Fruit fly (Drosophila melanogaster) whole organism, adult: Measurements from ENCODE around the gene Bicra.

Experiments used
- CG14711 ChIP-seq: fragments of 200-800 bp; sonication (Bioruptor generic); optimal IDR thresholded peaks from 2 replicates; lab custom pipeline; 2018; ENCODE audit warnings: missing biosample characterization, mild to moderate bottlenecking, missing genetic modification characterization, moderate library complexity
- CG7101 ChIP-seq: fragments of 200-800 bp; sonication (Bioruptor generic); optimal IDR thresholded peaks from 2 replicates; lab custom pipeline; 2018; ENCODE audit warnings: missing biosample characterization, mild to moderate bottlenecking, missing genetic modification characterization, moderate library complexity
- Mnt ChIP-seq: fragments of 200-800 bp; sonication (Bioruptor generic); optimal IDR thresholded peaks from 2 replicates; lab custom pipeline; 2016; ENCODE audit warnings: missing biosample characterization, mild to moderate bottlenecking, missing genetic modification characterization
- kay ChIP-seq: fragments of 200-800 bp; sonication (Bioruptor generic); peaks from one replicate; lab custom pipeline; 2016; ENCODE audit warnings: missing biosample characterization, missing genetic modification characterization, borderline replicate concordance
- ovo ChIP-seq: fragments of 200-800 bp; sonication (Bioruptor generic); optimal IDR thresholded peaks from 2 replicates; lab custom pipeline; 2016; ENCODE audit warnings: missing biosample characterization, missing genetic modification characterization
- tj ChIP-seq: fragments of 200-800 bp; sonication (Bioruptor generic); optimal IDR thresholded peaks from 3 replicates; lab custom pipeline; 2017; ENCODE audit warnings: missing biosample characterization, mild to moderate bottlenecking, missing genetic modification characterization, moderate library complexity

- TF ChIP-seq CG14711 (tag; lab: Kevin White, UChicago) (no peak), CG7101 (tag; lab: Kevin White, UChicago) (no peak), tj (GFP tag; lab: Kevin White, UChicago) (no peak), Mnt (GFP tag; lab: Kevin White, UChicago) (no peak), kay (GFP tag; lab: Kevin White, UChicago) (no peak), ovo (GFP tag; lab: Kevin White, UChicago) (no peak)
These were observed 28.8 kb downstream of the Bicra start for dm6 chr3R:29091609-29092008.
